Fruit fly (Drosophila melanogaster): ENCODE data around the gene Syt4.

The Syt4 gene

dm6 chr3R:7265567-7266208, at the start of gene Syt4, which contains the start of gene Gld:
TSS of gene Syt4 (plus strand) at chr3R:7266065.
TSS of gene Gld (minus strand) at chr3R:7265703.
- TF ChIP-seq eg (GFP tag; IDR thresholded peaks at IDR 0.05) (peak; percentile 8; the same call in 1 of the 3 replicates), lz (GFP tag; optimal IDR thresholded peaks at IDR 0.05) (no peak), Eip78C (GFP tag) (peak; percentile 44), svp (GFP tag) (peak; percentile 14)

- TF ChIP-seq fkh (GFP tag; optimal IDR thresholded peaks at IDR 0.05): peak; percentile 56
- 0 out of 3 replicates have a peak, but pooled peaks have one; percentile 7 for TF ChIP-seq eg (GFP tag; IDR thresholded peaks at IDR 0.05)
- no peak for TF ChIP-seq Ets96B (tag; optimal IDR thresholded peaks at IDR 0.05)
- TF ChIP-seq vri (GFP tag; optimal IDR thresholded peaks at IDR 0.05): peak; percentile 12
Measured at dm6 chr3R:7216924-7217529, 48.8 kb upstream of the Syt4 start, which contains the start of gene CG14606. TSS of gene CG14606 (minus strand) at chr3R:7217083.

dm6 chr3R:7219605-7220004, 46.3 kb upstream of the Syt4 start, which contains the start of gene CG14605:
TSS of gene CG14605 (minus strand) at chr3R:7219705.
- TF ChIP-seq esn (GFP tag; optimal IDR thresholded peaks at IDR 0.05): no peak
- TF ChIP-seq CG16779 (tag; optimal IDR thresholded peaks at IDR 0.05): no peak

dm6 chr3R:7223972-7224464, 41.8 kb upstream of the Syt4 start, which contains the start of gene thw:
TSS of gene thw (plus strand) at chr3R:7224414.
- TF ChIP-seq eg (GFP tag; IDR thresholded peaks at IDR 0.05) (0 out of 3 replicates have a peak, but pooled peaks have one; percentile 45), dsx (GFP tag; optimal IDR thresholded peaks at IDR 0.05; ENCODE audit: poor library complexity, severe bottlenecking) (peak; percentile 90), CG6163 (GFP tag; IDR thresholded peaks at IDR 0.05) (peak; percentile 34; the same call in 1 of the 3 replicates), CG9139 (GFP tag; optimal IDR thresholded peaks at IDR 0.05) (no peak)

- TF ChIP-seq fkh (GFP tag; optimal IDR thresholded peaks at IDR 0.05) (no peak), Sox15 (GFP tag; optimal IDR thresholded peaks at IDR 0.05) (no peak), CG16779 (tag; optimal IDR thresholded peaks at IDR 0.05) (no peak), CG9139 (GFP tag; optimal IDR thresholded peaks at IDR 0.05) (no peak), CG6808 (GFP tag; optimal IDR thresholded peaks at IDR 0.05) (no peak), CG15336 (GFP tag; IDR thresholded peaks at IDR 0.05) (no peak), svp (GFP tag) (no peak), Gug (GFP tag; IDR thresholded peaks at IDR 0.05) (no peak), CG10669 (GFP tag; optimal IDR thresholded peaks at IDR 0.05) (no peak), dsx (GFP tag; optimal IDR thresholded peaks at IDR 0.05; ENCODE audit: poor library complexity, severe bottlenecking) (no peak), esn (GFP tag; optimal IDR thresholded peaks at IDR 0.05) (no peak)
Measured at dm6 chr3R:7241460-7241859, 24.4 kb upstream of the Syt4 start, which contains the start of gene CG14607. TSS of gene CG14607 (plus strand) at chr3R:7241760.

dm6 chr3R:7246889-7247288, 19.0 kb upstream of the Syt4 start, which contains the start of the genes Noc3 and CG10053:
TSS of gene Noc3 (minus strand) at chr3R:7246969.
TSS of gene CG10053 (plus strand) at chr3R:7247090.
- no peak for TF ChIP-seq Eip75B (GFP tag; optimal IDR thresholded peaks at IDR 0.05)

- TF ChIP-seq CG3032 (tag; optimal IDR thresholded peaks at IDR 0.05) (peak; percentile 98), OdsH (GFP tag; optimal IDR thresholded peaks at IDR 0.05) (peak; percentile 96), Hr38 (GFP tag; optimal IDR thresholded peaks at IDR 0.05) (no peak), CG3919 (GFP tag; optimal IDR thresholded peaks at IDR 0.05) (peak; percentile 96), esn (GFP tag; optimal IDR thresholded peaks at IDR 0.05) (peak; percentile 96), Hr39 (GFP tag; optimal IDR thresholded peaks at IDR 0.05) (peak; percentile 82), Sox14 (GFP tag; optimal IDR thresholded peaks at IDR 0.05) (peak; percentile 90), CG8319 (GFP tag; optimal IDR thresholded peaks at IDR 0.05) (peak; percentile 84), Blimp-1 (GFP tag; optimal IDR thresholded peaks at IDR 0.05) (peak; percentile 79), Eip78C (GFP tag) (peak; percentile 99), Smox (GFP tag; optimal IDR thresholded peaks at IDR 0.05) (peak; percentile 92), CG11294 (GFP tag; IDR thresholded peaks at IDR 0.05) (peak; percentile 95), Sox102F (GFP tag; optimal IDR thresholded peaks at IDR 0.05) (peak; percentile 90), dac (GFP tag; optimal IDR thresholded peaks at IDR 0.05) (peak; percentile 79), ss (GFP tag; optimal IDR thresholded peaks at IDR 0.05) (peak; percentile 89 to 96), CG8632 (GFP tag; optimal IDR thresholded peaks at IDR 0.05) (peak; percentile 96), CG8119 (GFP tag; IDR thresholded peaks at IDR 0.05) (peak; percentile 98), CG11762 (GFP tag; optimal IDR thresholded peaks at IDR 0.05; ENCODE audit: insufficient read depth) (peak; percentile 94), achi (GFP tag; optimal IDR thresholded peaks at IDR 0.05) (peak; percentile 94), salr (GFP tag; optimal IDR thresholded peaks at IDR 0.05) (peak in 1 of 2 experiments; percentile 80)
Measured at dm6 chr3R:7249460-7249859, 16.4 kb upstream of the Syt4 start, which contains the start of the genes CG1227 and Dtwd2. TSS of gene CG1227 (minus strand) at chr3R:7249738. TSS of gene Dtwd2 (plus strand) at chr3R:7249795.

Data from whole organism, prepupa.